In genomic region chr3R:12691422-12692101, dm6 we compare ENCODE assay signal across 4 fruit fly cellular contexts.
TF ChIP-seq lines count a peak whose summit lies in the region.

Gene Arp1, plus strand, starts transcription at chr3R:12691743.

- TF ChIP-seq CTCF in whole organism, embryonic (GFP tag; optimal IDR thresholded peaks at IDR 0.05; lab: Kevin White, UChicago), result peak; percentile 65

TF ChIP-seq in whole organism, adult, 20 proteins besides CTCF, POLR2A, EP300 and RAD21:
- TF ChIP-seq CG1620 (GFP tag; optimal IDR thresholded peaks at IDR 0.05; lab: Kevin White, UChicago) (no peak), bab1 (GFP tag; optimal IDR thresholded peaks at IDR 0.05; lab: Kevin White, UChicago) (peak; percentile 4)

TF ChIP-seq in whole organism, embryonic, 481 proteins besides CTCF, POLR2A, EP300 and RAD21 (continues in another document):
- peak; percentile 50 for TF ChIP-seq trem (tag; optimal IDR thresholded peaks at IDR 0.05; lab: Kevin White, UChicago)
- peak; percentile 82 for TF ChIP-seq gfzf (GFP tag; optimal IDR thresholded peaks at IDR 0.05; lab: Kevin White, UChicago)
- TF ChIP-seq Dek (tag; optimal IDR thresholded peaks at IDR 0.05; lab: Kevin White, UChicago), result peak; percentile 33
- peak; percentile 39 for TF ChIP-seq nmo (GFP tag; optimal IDR thresholded peaks at IDR 0.05; lab: Kevin White, UChicago)
- TF ChIP-seq CG9797 (GFP tag; optimal IDR thresholded peaks at IDR 0.05; lab: Kevin White, UChicago), result peak; percentile 78
- TF ChIP-seq CG15601 (tag; optimal IDR thresholded peaks at IDR 0.05; lab: Kevin White, UChicago), result peak; percentile 59
- TF ChIP-seq gcm2 (GFP tag; optimal IDR thresholded peaks at IDR 0.05; lab: Kevin White, UChicago), result no peak
- TF ChIP-seq Abd-B (GFP tag; optimal IDR thresholded peaks at IDR 0.05; lab: Kevin White, UChicago), result peak; percentile 34
- peak; percentile 89 for TF ChIP-seq MESR4 (GFP tag; optimal IDR thresholded peaks at IDR 0.05; lab: Kevin White, UChicago)
- peak; percentile 52 for TF ChIP-seq pita (GFP tag; optimal IDR thresholded peaks at IDR 0.05; lab: Kevin White, UChicago)
- no peak for TF ChIP-seq trh (GFP tag; optimal IDR thresholded peaks at IDR 0.05; lab: Kevin White, UChicago)
- peak; percentile 68 for TF ChIP-seq CG12659 (GFP tag; optimal IDR thresholded peaks at IDR 0.05; lab: Kevin White, UChicago)
- peak; percentile 57 for TF ChIP-seq YL-1 (GFP tag; optimal IDR thresholded peaks at IDR 0.05; lab: Kevin White, UChicago)
- peak; percentile 83 for TF ChIP-seq CG4617 (GFP tag; optimal IDR thresholded peaks at IDR 0.05; lab: Kevin White, UChicago; ENCODE audit: borderline replicate concordance)
- peak; percentile 37 for TF ChIP-seq CG10267 (tag; optimal IDR thresholded peaks at IDR 0.05; lab: Kevin White, UChicago)
- peak; percentile 49; the same call in 1 of the 3 replicates for TF ChIP-seq knrl (GFP tag; IDR thresholded peaks at IDR 0.05; lab: Robert Waterston, UW; ENCODE audit: partially characterized antibody)
- peak; percentile 9; the same call in 1 of the 2 replicates for TF ChIP-seq amos (GFP tag; IDR thresholded peaks at IDR 0.05; lab: Robert Waterston, UW; ENCODE audit: partially characterized antibody)
- peak; percentile 35 for TF ChIP-seq BEAF-32 (GFP tag; optimal IDR thresholded peaks at IDR 0.05; lab: Kevin White, UChicago)
- TF ChIP-seq phol (tag; optimal IDR thresholded peaks at IDR 0.05; lab: Kevin White, UChicago), result peak; percentile 44
- TF ChIP-seq sug (tag; optimal IDR thresholded peaks at IDR 0.05; lab: Kevin White, UChicago), result peak; percentile 42
- TF ChIP-seq CG13287 (GFP tag; IDR thresholded peaks at IDR 0.05; lab: Robert Waterston, UW; ENCODE audit: partially characterized antibody), result peak; percentile 23; the same call in 1 of the 2 replicates
- no peak for TF ChIP-seq croc (GFP tag; conservative IDR thresholded peaks at IDR 0.05; lab: Robert Waterston, UW)
- TF ChIP-seq CG42726 (GFP tag; IDR thresholded peaks at IDR 0.05; lab: Robert Waterston, UW; ENCODE audit: partially characterized antibody), result 0 out of 2 replicates have a peak, but pooled peaks have one; percentile 5
- TF ChIP-seq CG10959 (GFP tag; IDR thresholded peaks at IDR 0.05; lab: Robert Waterston, UW), result no peak
- no peak for TF ChIP-seq Ets65A (GFP tag; lab: Kevin White, UChicago)
- TF ChIP-seq CG7271 (tag; optimal IDR thresholded peaks at IDR 0.05; lab: Kevin White, UChicago), result no peak
- peak; percentile 54 for TF ChIP-seq CG14710 (tag; optimal IDR thresholded peaks at IDR 0.05; lab: Kevin White, UChicago)

TF ChIP-seq in whole organism, prepupa, 60 proteins besides CTCF, POLR2A, EP300 and RAD21:
- TF ChIP-seq Sox15 (GFP tag; optimal IDR thresholded peaks at IDR 0.05; lab: Kevin White, UChicago) (no peak), Eip78C (GFP tag; lab: Kevin White, UChicago) (peak; percentile 38)

TF ChIP-seq in whole organism, wandering third instar larva, 38 proteins besides CTCF, POLR2A, EP300 and RAD21:
- TF ChIP-seq Rel (GFP tag; optimal IDR thresholded peaks at IDR 0.05; lab: Kevin White, UChicago) (no peak), Rel (tag; optimal IDR thresholded peaks at IDR 0.05; lab: Kevin White, UChicago) (peak; percentile 50), Hr78 (GFP tag; optimal IDR thresholded peaks at IDR 0.05; lab: Kevin White, UChicago) (no peak)
TF ChIP-seq in whole organism, wandering third instar larva: peak in this region for 1.
